Fruit fly (Drosophila melanogaster) whole organism: ENCODE results near the gene mTerf5.

ENCODE experiments used
- CG8478 ChIP-seq: fragments of >200 bp; optimal IDR thresholded peaks from 2 replicates; lab custom pipeline; 2018; ENCODE audit warnings: inconsistent platforms
- Dll ChIP-seq: fragments of >200 bp; optimal IDR thresholded peaks from 2 replicates; lab custom pipeline; 2017
- EcR ChIP-seq, 2 experiments: fragments of >200 bp; optimal IDR thresholded peaks; 2 replicates each; lab custom pipeline; 2017; ENCODE audit warnings: missing biosample characterization in 2 of 2, missing genetic modification characterization in 2 of 2, missing genetic modification reagents in 2 of 2
- pan ChIP-seq: fragments of >200 bp; optimal IDR thresholded peaks from 2 replicates; lab custom pipeline; 2017
- psq ChIP-seq: fragments of >200 bp; optimal IDR thresholded peaks from 2 replicates; lab custom pipeline; 2017
- usp ChIP-seq: fragments of >200 bp; optimal IDR thresholded peaks from 2 replicates; lab custom pipeline; 2017; ENCODE audit warnings: missing biosample characterization, missing genetic modification characterization, mixed read lengths

Gene mTerf5

DNA sequence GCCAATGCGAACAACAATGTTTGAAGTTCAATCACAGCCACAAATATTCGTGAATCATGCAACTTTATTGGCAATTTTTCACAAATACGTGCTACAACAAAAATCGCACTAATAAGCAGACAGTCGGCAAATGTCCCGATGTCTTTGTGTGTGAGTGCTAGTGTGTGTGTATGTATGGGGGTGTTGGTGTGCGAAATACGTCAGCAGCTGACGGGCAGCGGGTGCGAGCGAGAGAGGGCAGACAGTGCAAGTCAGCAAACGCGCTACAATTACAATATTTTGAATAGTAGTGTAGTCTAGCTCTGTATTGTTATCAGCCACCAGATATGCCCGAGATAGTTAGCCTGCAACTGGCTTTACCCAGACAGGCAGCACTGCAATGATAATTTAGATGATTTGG lies 22.6 kb upstream of the mTerf5 start:
- no peak for TF ChIP-seq usp (GFP tag; lab: Kevin White, UChicago)
- TF ChIP-seq pan (lab: Kevin White, UChicago), result no peak
- no peak for TF ChIP-seq CG8478 (lab: Kevin White, UChicago)
- TF ChIP-seq psq, result no peak
- TF ChIP-seq Dll (lab: Kevin White, UChicago), result no peak
- TF ChIP-seq EcR (GFP tag; optimal IDR thresholded peaks at IDR 0.05; lab: Kevin White, UChicago), result no peak

DNA sequence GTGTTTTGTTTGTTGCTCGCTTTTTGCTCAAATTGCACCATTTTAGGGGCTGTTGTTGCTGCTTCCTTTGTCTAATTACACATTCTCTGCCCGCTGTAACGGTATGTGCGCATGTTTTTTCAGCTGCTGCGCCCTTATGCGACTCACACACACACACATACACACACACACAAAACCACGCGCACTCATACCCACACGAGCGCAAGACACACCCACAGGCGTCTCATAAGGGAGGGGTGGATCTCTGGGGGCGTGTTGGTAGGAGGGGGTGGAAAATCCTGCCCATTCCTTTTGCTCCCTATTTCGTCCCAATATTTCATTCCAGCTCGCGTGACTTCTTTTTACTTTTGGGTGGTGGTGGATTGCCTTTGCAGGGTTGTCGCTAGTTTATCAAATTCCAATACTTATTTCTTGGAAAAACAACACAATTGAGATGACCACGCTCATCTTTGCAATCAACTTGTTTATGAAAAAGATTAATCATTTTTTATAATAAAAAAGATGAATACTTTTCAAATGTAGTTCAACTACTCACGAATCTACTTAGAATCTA lies 21.6 kb upstream of the mTerf5 start:
- no peak for TF ChIP-seq Dll (lab: Kevin White, UChicago)
- no peak for TF ChIP-seq usp (GFP tag; lab: Kevin White, UChicago)
- TF ChIP-seq EcR (GFP tag; optimal IDR thresholded peaks at IDR 0.05; lab: Kevin White, UChicago), result no peak
- no peak for TF ChIP-seq pan (lab: Kevin White, UChicago)
- no peak for TF ChIP-seq CG8478 (lab: Kevin White, UChicago)
- TF ChIP-seq psq, result no peak

DNA sequence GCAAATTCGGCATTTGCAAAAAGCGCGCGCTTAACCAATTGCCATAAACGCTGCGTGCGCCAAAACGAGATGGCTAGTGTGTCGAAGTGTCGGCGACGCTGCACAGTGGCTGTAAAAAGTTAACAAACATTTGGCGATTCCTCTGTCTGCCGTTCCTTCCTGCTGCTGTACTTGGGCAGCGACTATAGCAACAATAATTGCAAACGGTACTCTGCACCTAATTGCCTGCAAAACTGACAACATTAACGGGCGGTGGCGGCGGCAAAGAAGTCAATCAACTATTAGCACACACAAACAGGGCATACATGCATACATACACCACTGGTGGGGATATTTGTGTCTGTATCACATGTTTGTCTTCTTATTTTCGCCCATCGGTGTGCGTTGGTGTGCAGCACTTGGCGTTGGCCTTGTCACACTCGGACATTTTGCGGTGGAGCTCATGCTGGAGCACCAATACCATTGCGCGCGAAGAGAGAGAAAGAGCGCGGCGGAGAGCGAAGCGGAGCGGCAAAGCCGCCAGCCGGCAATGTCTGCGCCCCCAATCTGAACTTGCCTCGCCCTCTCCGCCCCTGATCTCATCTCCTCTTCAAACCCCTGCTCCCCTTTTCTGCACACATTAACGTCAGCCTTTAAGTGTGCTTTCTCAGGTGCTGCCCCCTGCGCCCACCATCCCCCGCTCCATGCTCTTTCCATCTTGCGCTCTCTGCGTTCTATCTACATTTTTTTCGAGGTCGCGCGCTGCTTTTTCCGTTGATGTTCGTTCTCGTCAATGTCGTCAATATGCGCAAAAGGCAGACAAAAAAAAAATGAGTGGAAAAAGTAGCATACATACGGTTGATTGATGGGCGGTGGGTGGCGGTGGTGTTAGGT lies 20.9 kb upstream of the mTerf5 start:
- TF ChIP-seq CG8478 (lab: Kevin White, UChicago) (peak; percentile 89), usp (GFP tag; lab: Kevin White, UChicago) (no peak), Dll (lab: Kevin White, UChicago) (peak; percentile 93), psq (no peak), EcR (GFP tag; optimal IDR thresholded peaks at IDR 0.05; lab: Kevin White, UChicago) (peak in 1 of 2 experiments; percentile 79), pan (lab: Kevin White, UChicago) (no peak)

DNA sequence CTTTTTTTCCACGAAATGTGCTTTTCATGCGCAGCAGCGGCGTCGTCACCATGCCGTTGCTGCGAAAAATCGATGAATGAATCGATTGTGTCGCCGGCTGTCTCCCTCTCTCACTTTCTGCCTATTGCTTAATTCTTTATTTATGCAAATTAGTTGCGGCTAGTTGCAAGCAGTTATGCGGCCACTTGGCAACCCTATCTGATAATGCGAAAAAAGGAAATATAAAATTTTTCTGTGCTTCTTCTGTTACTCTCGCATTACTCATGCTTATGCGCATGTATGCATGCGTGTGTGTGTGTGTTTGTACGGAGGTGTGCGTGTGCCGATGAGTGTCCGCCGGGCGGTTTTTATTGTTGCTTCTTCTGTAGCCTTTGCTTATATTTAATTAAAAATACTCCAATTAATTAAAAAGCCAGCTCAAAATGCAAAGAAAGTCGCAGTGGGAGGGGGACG lies 20.3 kb upstream of the mTerf5 start:
- TF ChIP-seq psq (no peak), pan (lab: Kevin White, UChicago) (no peak), CG8478 (lab: Kevin White, UChicago) (no peak), usp (GFP tag; lab: Kevin White, UChicago) (no peak), Dll (lab: Kevin White, UChicago) (no peak), EcR (GFP tag; optimal IDR thresholded peaks at IDR 0.05; lab: Kevin White, UChicago) (no peak)

DNA sequence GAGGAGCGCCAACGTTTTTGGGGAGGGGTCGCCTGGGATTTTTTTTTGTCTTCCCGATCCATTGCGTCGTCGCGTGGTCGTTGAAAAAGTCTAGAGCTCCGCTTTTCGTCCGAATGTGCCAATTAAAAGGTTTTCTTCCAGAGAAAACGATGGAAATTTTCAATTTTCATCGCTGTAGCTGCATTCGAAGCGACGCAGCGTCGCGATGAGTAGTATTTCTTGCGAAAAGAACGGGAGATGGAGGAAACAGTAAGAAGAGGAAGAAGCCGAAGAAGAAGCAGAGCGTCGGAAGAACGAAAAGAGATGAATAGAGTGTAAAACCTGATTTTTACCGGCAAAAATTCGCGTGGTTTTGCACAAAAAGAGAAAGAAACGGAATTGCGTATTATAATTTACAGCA lies 19.5 kb upstream of the mTerf5 start:
- no peak for TF ChIP-seq pan (lab: Kevin White, UChicago)
- no peak for TF ChIP-seq EcR (GFP tag; optimal IDR thresholded peaks at IDR 0.05; lab: Kevin White, UChicago)
- no peak for TF ChIP-seq CG8478 (lab: Kevin White, UChicago)
- no peak for TF ChIP-seq Dll (lab: Kevin White, UChicago)
- TF ChIP-seq psq, result no peak
- no peak for TF ChIP-seq usp (GFP tag; lab: Kevin White, UChicago)

DNA sequence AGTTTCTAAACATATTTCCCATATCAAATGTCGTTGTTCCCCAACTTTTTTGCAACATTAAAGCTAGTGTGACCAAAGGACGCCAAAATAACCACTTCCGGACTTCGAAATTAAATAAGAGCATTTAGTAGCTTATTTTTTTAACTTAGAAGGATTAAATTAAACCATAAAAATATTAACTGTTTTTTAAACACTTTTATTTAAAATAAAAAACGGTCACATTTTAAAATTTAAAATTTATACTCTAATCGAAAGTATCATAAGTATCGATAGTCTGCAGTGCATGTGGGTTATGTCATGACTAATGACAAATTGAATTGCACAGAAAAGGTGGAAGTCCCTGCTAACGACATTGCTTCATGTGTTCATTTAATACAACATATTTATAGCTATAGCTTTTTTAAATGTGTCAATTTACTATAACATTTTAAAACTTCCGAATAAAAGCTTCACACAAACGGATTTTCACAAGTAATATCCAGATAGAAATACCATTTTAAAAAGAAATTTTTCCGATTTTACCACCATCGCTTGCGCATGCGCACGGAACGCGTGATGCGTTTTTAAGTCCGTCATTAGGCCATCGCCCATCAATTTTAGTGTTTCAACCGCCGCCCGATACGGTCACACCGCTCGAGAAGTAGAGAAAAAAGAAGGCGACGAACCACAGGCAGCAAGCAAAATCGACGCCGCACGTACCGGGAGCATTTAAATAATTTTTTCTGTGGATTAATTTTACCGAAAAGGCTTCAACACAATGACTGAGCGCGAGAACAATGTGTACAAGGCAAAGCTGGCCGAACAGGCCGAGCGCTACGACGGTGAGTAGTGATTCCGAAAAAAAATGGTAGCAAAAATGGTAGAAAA lies 18.8 kb upstream of the mTerf5 start, which contains the start of the genes CG7156 and 14-3-3epsilon:
TSS of gene CG7156 (minus strand) at position 71 of the 867 bp plus-strand sequence.
TSS of gene 14-3-3epsilon (plus strand) at position 443 of the 867 bp plus-strand sequence.
- TF ChIP-seq Dll (lab: Kevin White, UChicago), result no peak

DNA sequence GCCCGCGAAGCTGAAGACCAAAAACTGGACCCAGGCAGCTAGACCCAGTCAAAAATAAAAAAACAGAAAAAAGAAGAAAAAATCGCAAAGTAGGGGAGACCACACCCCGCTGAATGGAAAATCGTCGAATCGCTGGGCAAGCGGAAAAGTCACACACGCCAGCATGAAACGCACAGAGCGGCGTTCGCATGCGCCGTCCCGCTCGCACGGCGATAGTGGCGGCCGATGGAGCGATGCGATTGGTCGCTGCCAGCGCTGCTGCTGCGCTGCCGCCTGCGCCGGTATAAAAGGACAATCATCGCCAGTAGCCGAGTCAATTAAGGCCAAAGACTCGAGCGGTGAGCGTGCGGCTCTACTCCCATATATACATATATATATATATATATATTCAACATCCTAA lies 12.4 kb upstream of the mTerf5 start, which contains the start of gene repo:
TSS of gene repo (plus strand) at position 314 of the 400 bp plus-strand sequence.
- TF ChIP-seq CG8478 (lab: Kevin White, UChicago), result no peak
- no peak for TF ChIP-seq Dll (lab: Kevin White, UChicago)
- no peak for TF ChIP-seq pan (lab: Kevin White, UChicago)
- no peak for TF ChIP-seq psq
- TF ChIP-seq EcR (GFP tag; optimal IDR thresholded peaks at IDR 0.05; lab: Kevin White, UChicago), result no peak
- no peak for TF ChIP-seq usp (GFP tag; lab: Kevin White, UChicago)

DNA sequence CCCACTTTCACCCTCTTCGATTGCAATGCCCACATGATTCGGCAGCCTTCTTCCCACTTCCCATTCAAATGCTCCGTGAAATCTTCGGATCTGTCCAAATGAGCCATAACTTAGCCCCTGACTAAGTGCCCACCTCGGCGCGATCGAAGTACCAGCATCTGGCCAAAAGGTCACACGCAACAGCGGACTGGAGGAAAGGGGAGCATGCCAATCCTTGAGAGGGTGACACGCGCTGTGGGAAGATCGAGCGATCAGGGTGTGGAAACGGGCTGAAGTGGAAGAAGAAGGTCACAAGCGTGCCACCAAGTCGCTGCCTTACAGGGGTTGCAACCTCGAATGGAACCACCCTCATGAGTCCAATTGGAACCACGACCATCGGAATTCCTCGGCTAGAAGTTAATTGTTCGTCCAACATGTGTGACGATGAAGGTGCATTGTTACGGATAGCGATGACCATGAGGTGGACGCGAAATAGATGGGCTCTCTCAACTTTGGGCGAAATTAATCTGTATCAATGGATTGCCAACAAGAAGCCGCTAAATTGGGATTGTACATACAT lies 11.3 kb upstream of the mTerf5 start:
- TF ChIP-seq psq (no peak), EcR (GFP tag; optimal IDR thresholded peaks at IDR 0.05; lab: Kevin White, UChicago) (no peak), CG8478 (lab: Kevin White, UChicago) (no peak), Dll (lab: Kevin White, UChicago) (no peak), pan (lab: Kevin White, UChicago) (no peak), usp (GFP tag; lab: Kevin White, UChicago) (no peak)

DNA sequence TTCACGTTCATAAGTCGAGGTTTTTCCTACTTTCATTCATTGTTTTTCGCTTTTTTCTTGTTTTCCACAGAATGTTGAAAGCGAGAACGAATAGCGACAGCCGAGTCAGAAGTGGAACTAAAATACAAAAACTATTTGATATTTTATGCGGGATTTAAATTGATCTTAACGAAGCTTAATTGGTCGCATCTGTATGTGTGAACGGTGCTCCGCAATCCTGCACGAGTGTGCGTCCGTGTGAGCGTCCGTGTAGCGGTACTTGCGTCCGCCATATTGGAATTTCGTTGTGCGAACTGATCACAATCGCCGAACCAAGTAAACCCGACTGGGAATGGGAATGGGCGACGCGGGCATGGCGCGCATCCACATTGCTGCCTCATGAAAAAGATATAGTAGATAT lies 8.7 kb upstream of the mTerf5 start:
- TF ChIP-seq EcR (GFP tag; optimal IDR thresholded peaks at IDR 0.05; lab: Kevin White, UChicago), result no peak
- TF ChIP-seq Dll (lab: Kevin White, UChicago), result no peak
- TF ChIP-seq usp (GFP tag; lab: Kevin White, UChicago), result no peak
- no peak for TF ChIP-seq pan (lab: Kevin White, UChicago)
- no peak for TF ChIP-seq CG8478 (lab: Kevin White, UChicago)
- no peak for TF ChIP-seq psq

DNA sequence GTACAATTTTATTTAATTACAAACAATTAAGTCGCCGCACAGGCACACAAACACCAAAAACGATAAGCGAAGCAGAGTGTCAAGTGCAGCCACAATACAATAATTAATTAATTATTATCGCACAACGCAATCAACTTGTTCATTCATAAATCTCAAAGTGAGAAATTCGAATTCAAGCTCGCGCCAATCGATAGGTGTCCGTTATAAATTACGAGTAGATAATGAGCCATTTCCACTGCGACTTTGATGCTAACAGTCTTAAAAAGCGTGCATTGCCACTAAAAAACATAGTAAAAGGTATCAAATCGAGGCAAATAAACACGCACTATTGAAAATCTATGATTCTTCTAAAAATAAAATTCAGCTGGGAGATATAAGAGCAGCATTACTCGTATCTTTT lies 6.7 kb upstream of the mTerf5 start:
- no peak for TF ChIP-seq usp (GFP tag; lab: Kevin White, UChicago)
- no peak for TF ChIP-seq pan (lab: Kevin White, UChicago)
- TF ChIP-seq CG8478 (lab: Kevin White, UChicago), result no peak
- no peak for TF ChIP-seq Dll (lab: Kevin White, UChicago)
- no peak for TF ChIP-seq psq
- TF ChIP-seq EcR (GFP tag; optimal IDR thresholded peaks at IDR 0.05; lab: Kevin White, UChicago), result no peak
